Fruit fly (Drosophila melanogaster) whole organism, adult: Measurements from ENCODE around the gene Cat.

ENCODE experiments used
- CG11617 ChIP-seq: fragments of 200-800 bp; sonication (Bioruptor generic); optimal IDR thresholded peaks from 2 replicates; lab custom pipeline; 2017; ENCODE audit warnings: mild to moderate bottlenecking, missing biosample characterization, missing genetic modification reagents, missing genetic modification characterization
- CG12768 ChIP-seq: fragments of 200-800 bp; sonication (Bioruptor generic); optimal IDR thresholded peaks from 2 replicates; lab custom pipeline; 2017; ENCODE audit warnings: missing biosample characterization, missing genetic modification characterization, mild to moderate bottlenecking, moderate library complexity, missing genetic modification reagents
- CG14711 ChIP-seq: fragments of 200-800 bp; sonication (Bioruptor generic); optimal IDR thresholded peaks from 2 replicates; lab custom pipeline; 2018; ENCODE audit warnings: missing biosample characterization, mild to moderate bottlenecking, missing genetic modification characterization, moderate library complexity
- CG1620 ChIP-seq: fragments of 200-800 bp; sonication (Bioruptor generic); optimal IDR thresholded peaks from 2 replicates; lab custom pipeline; 2016; ENCODE audit warnings: missing biosample characterization, missing genetic modification characterization
- CG33017 ChIP-seq: fragments of 200-800 bp; sonication (Bioruptor generic); optimal IDR thresholded peaks from 2 replicates; lab custom pipeline; 2018; ENCODE audit warnings: missing biosample characterization, mild to moderate bottlenecking, missing genetic modification characterization, moderate library complexity
- CG5204 ChIP-seq: fragments of 200-800 bp; sonication (Bioruptor generic); optimal IDR thresholded peaks from 2 replicates; lab custom pipeline; 2016; ENCODE audit warnings: missing biosample characterization, missing genetic modification characterization
- CG7045 ChIP-seq: fragments of 200-800 bp; sonication (Bioruptor generic); optimal IDR thresholded peaks from 2 replicates; lab custom pipeline; 2017; ENCODE audit warnings: missing biosample characterization, mild to moderate bottlenecking, missing genetic modification characterization
- CG7101 ChIP-seq: fragments of 200-800 bp; sonication (Bioruptor generic); optimal IDR thresholded peaks from 2 replicates; lab custom pipeline; 2018; ENCODE audit warnings: missing biosample characterization, mild to moderate bottlenecking, missing genetic modification characterization, moderate library complexity
- Clk ChIP-seq: fragments of 200-800 bp; sonication (Bioruptor generic); optimal IDR thresholded peaks from 2 replicates; lab custom pipeline; 2017; ENCODE audit warnings: missing biosample characterization, missing genetic modification characterization
- Crg-1 ChIP-seq: fragments of 200-800 bp; sonication (Bioruptor generic); optimal IDR thresholded peaks from 2 replicates; lab custom pipeline; 2016; ENCODE audit warnings: missing biosample characterization, missing genetic modification characterization
- Hr96 ChIP-seq: fragments of 200-800 bp; sonication (Bioruptor generic); optimal IDR thresholded peaks from 2 replicates; lab custom pipeline; 2016; ENCODE audit warnings: missing biosample characterization, missing genetic modification characterization
- Mnt ChIP-seq: fragments of 200-800 bp; sonication (Bioruptor generic); optimal IDR thresholded peaks from 2 replicates; lab custom pipeline; 2016; ENCODE audit warnings: missing biosample characterization, mild to moderate bottlenecking, missing genetic modification characterization
- bab1 ChIP-seq: fragments of 200-800 bp; sonication (Bioruptor generic); optimal IDR thresholded peaks from 3 replicates; lab custom pipeline; 2019; ENCODE audit warnings: missing biosample characterization, mild to moderate bottlenecking, missing genetic modification characterization, moderate library complexity
- cic ChIP-seq: fragments of 200-800 bp; sonication (Bioruptor generic); optimal IDR thresholded peaks from 2 replicates; lab custom pipeline; 2017; ENCODE audit warnings: missing biosample characterization, mild to moderate bottlenecking, missing genetic modification characterization, moderate library complexity
- cnc ChIP-seq, 2 experiments: fragments of >200 bp; optimal IDR thresholded peaks; 2 replicates each; lab custom pipeline; 2017
- kay ChIP-seq: fragments of 200-800 bp; sonication (Bioruptor generic); peaks from one replicate; lab custom pipeline; 2016; ENCODE audit warnings: missing biosample characterization, missing genetic modification characterization, borderline replicate concordance
- ovo ChIP-seq: fragments of 200-800 bp; sonication (Bioruptor generic); optimal IDR thresholded peaks from 2 replicates; lab custom pipeline; 2016; ENCODE audit warnings: missing biosample characterization, missing genetic modification characterization
- pad ChIP-seq: fragments of 200-800 bp; sonication (Bioruptor generic); optimal IDR thresholded peaks from 3 replicates; lab custom pipeline; 2017; ENCODE audit warnings: missing biosample characterization, missing genetic modification characterization, mild to moderate bottlenecking, moderate library complexity, missing genetic modification reagents
- tj ChIP-seq: fragments of 200-800 bp; sonication (Bioruptor generic); optimal IDR thresholded peaks from 3 replicates; lab custom pipeline; 2017; ENCODE audit warnings: missing biosample characterization, mild to moderate bottlenecking, missing genetic modification characterization, moderate library complexity
- toe ChIP-seq: fragments of 200-800 bp; sonication (Bioruptor generic); optimal IDR thresholded peaks from 2 replicates; lab custom pipeline; 2016; ENCODE audit warnings: missing biosample characterization, missing genetic modification characterization

The Cat gene

dm6 chr3L:18834924-18835323 lies 12.5 kb downstream of the Cat start:
- TF ChIP-seq Mnt (GFP tag; lab: Kevin White, UChicago): no peak
- TF ChIP-seq Clk (GFP tag; lab: Kevin White, UChicago): no peak
- TF ChIP-seq CG11617 (GFP tag; lab: Kevin White, UChicago): no peak
- no peak for TF ChIP-seq CG7045 (GFP tag; lab: Kevin White, UChicago)
- TF ChIP-seq cnc (optimal IDR thresholded peaks at IDR 0.05; lab: Kevin White, UChicago): no peak
- TF ChIP-seq tj (GFP tag; lab: Kevin White, UChicago): no peak
- no peak for TF ChIP-seq pad (GFP tag; lab: Kevin White, UChicago)
- TF ChIP-seq CG5204 (GFP tag; lab: Kevin White, UChicago): no peak
- TF ChIP-seq cic (GFP tag; lab: Kevin White, UChicago): no peak
- TF ChIP-seq CG33017 (tag; lab: Kevin White, UChicago): no peak
- TF ChIP-seq CG1620 (GFP tag; lab: Kevin White, UChicago): no peak
- TF ChIP-seq CG12768 (GFP tag; lab: Kevin White, UChicago): no peak
- TF ChIP-seq kay (GFP tag; lab: Kevin White, UChicago): no peak
- TF ChIP-seq toe (GFP tag; lab: Kevin White, UChicago): no peak
- no peak for TF ChIP-seq CG14711 (tag; lab: Kevin White, UChicago)
- TF ChIP-seq ovo (GFP tag; lab: Kevin White, UChicago): no peak
- TF ChIP-seq bab1: no peak
- no peak for TF ChIP-seq CG7101 (tag; lab: Kevin White, UChicago)

dm6 chr3L:18836658-18837057 lies 14.3 kb downstream of the Cat start:
- TF ChIP-seq toe (GFP tag; lab: Kevin White, UChicago) (no peak), kay (GFP tag; lab: Kevin White, UChicago) (no peak), cic (GFP tag; lab: Kevin White, UChicago) (peak; percentile 70), cnc (optimal IDR thresholded peaks at IDR 0.05; lab: Kevin White, UChicago) (no peak), CG33017 (tag; lab: Kevin White, UChicago) (peak; percentile 44), tj (GFP tag; lab: Kevin White, UChicago) (no peak), CG12768 (GFP tag; lab: Kevin White, UChicago) (peak; percentile 35)

- TF ChIP-seq Hr96 (GFP tag; lab: Kevin White, UChicago) (no peak), Crg-1 (GFP tag; lab: Kevin White, UChicago) (no peak), CG12768 (GFP tag; lab: Kevin White, UChicago) (no peak), CG33017 (tag; lab: Kevin White, UChicago) (no peak), ovo (GFP tag; lab: Kevin White, UChicago) (peak; percentile 31), bab1 (no peak), CG1620 (GFP tag; lab: Kevin White, UChicago) (peak; percentile 26), cic (GFP tag; lab: Kevin White, UChicago) (no peak), CG5204 (GFP tag; lab: Kevin White, UChicago) (no peak), CG7101 (tag; lab: Kevin White, UChicago) (no peak), Clk (GFP tag; lab: Kevin White, UChicago) (no peak), cnc (optimal IDR thresholded peaks at IDR 0.05; lab: Kevin White, UChicago) (no peak), CG7045 (GFP tag; lab: Kevin White, UChicago) (no peak), pad (GFP tag; lab: Kevin White, UChicago) (no peak), CG14711 (tag; lab: Kevin White, UChicago) (no peak), CG11617 (GFP tag; lab: Kevin White, UChicago) (no peak), tj (GFP tag; lab: Kevin White, UChicago) (no peak), Mnt (GFP tag; lab: Kevin White, UChicago) (no peak), toe (GFP tag; lab: Kevin White, UChicago) (no peak), kay (GFP tag; lab: Kevin White, UChicago) (peak; percentile 58)
Observed at dm6 chr3L:18837707-18838244, 15.4 kb downstream of the Cat start.

dm6 chr3L:18839996-18840369 lies 17.6 kb downstream of the Cat start:
- TF ChIP-seq CG33017 (tag; lab: Kevin White, UChicago) (no peak), pad (GFP tag; lab: Kevin White, UChicago) (peak; percentile 39)

dm6 chr3L:18840370-18841007 lies 18.1 kb downstream of the Cat start:
- TF ChIP-seq Mnt (GFP tag; lab: Kevin White, UChicago) (peak; percentile 86), CG1620 (GFP tag; lab: Kevin White, UChicago) (peak; percentile 48), Hr96 (GFP tag; lab: Kevin White, UChicago) (no peak), CG12768 (GFP tag; lab: Kevin White, UChicago) (peak; percentile 69), CG14711 (tag; lab: Kevin White, UChicago) (no peak), pad (GFP tag; lab: Kevin White, UChicago) (no peak), CG33017 (tag; lab: Kevin White, UChicago) (peak; percentile 21), ovo (GFP tag; lab: Kevin White, UChicago) (peak; percentile 4), CG11617 (GFP tag; lab: Kevin White, UChicago) (peak; percentile 23), bab1 (peak; percentile 51), CG5204 (GFP tag; lab: Kevin White, UChicago) (peak; percentile 6), Crg-1 (GFP tag; lab: Kevin White, UChicago) (peak; percentile 30), tj (GFP tag; lab: Kevin White, UChicago) (peak; percentile 41), cic (GFP tag; lab: Kevin White, UChicago) (peak; percentile 74)
